Worm (Caenorhabditis elegans) whole organism, L1 larva: ENCODE data around the gene pak-2.

Experiments used
- C34B4.2 ChIP-seq: sonication (generic microtip); optimal IDR thresholded peaks from 2 replicates; lab custom pipeline; 2017; ENCODE audit warnings: mild to moderate bottlenecking, missing genetic modification characterization, missing compliant biosample characterization
- F16B12.6 ChIP-seq: fragments of 150-350 bp; optimal IDR thresholded peaks from 2 replicates; lab custom pipeline; 2014; ENCODE audit warnings: missing biosample characterization, missing genetic modification characterization
- aha-1 ChIP-seq: fragments of 150-350 bp; optimal IDR thresholded peaks from 2 replicates; lab custom pipeline; 2014; ENCODE audit warnings: missing biosample characterization, missing genetic modification characterization
- alr-1 ChIP-seq: fragments of 200-800 bp; sonication (Bioruptor generic); optimal IDR thresholded peaks from 2 replicates; lab custom pipeline; 2018; ENCODE audit warnings: borderline replicate concordance, mild to moderate bottlenecking, missing genetic modification characterization, missing compliant biosample characterization
- ama-1 ChIP-seq: fragments of 150-350 bp; optimal IDR thresholded peaks from 2 replicates; lab custom pipeline; 2014
- blmp-1 ChIP-seq: fragments of 150-350 bp; optimal IDR thresholded peaks from 2 replicates; lab custom pipeline; 2014; ENCODE audit warnings: missing biosample characterization, missing genetic modification characterization
- ceh-63 ChIP-seq: fragments of 200-800 bp; sonication (Bioruptor generic); optimal IDR thresholded peaks from 2 replicates; lab custom pipeline; 2018; ENCODE audit warnings: mild to moderate bottlenecking, missing genetic modification characterization, missing compliant biosample characterization
- ceh-88 ChIP-seq: fragments of 200-800 bp; sonication (Bioruptor generic); IDR thresholded peaks from 2 replicates; pipeline ENCODE4 v1.3.6; 2022; ENCODE audit warnings: missing genetic modification characterization, missing compliant biosample characterization
- ces-1 ChIP-seq: fragments of 150-350 bp; optimal IDR thresholded peaks from 2 replicates; lab custom pipeline; 2014; ENCODE audit warnings: missing biosample characterization, missing genetic modification reagents, missing genetic modification characterization
- dsc-1 ChIP-seq: sonication (generic microtip); optimal IDR thresholded peaks from 2 replicates; lab custom pipeline; 2016; ENCODE audit warnings: mild to moderate bottlenecking, missing genetic modification characterization, missing compliant biosample characterization
- efl-1 ChIP-seq, 4 experiments: fragments of 150-350 bp; optimal IDR thresholded peaks in 3 of 4; peaks in 1 of 4; 1 replicate in 1 of 4; 2 replicates in 3 of 4; lab custom pipeline; 2014; ENCODE audit warnings: missing biosample characterization in 2 of 4, missing genetic modification characterization in 2 of 4, missing genetic modification reagents in 2 of 4
- elt-3 ChIP-seq, 6 experiments: fragments of 150-350 bp in 1 of 6; sonication (generic microtip); optimal IDR thresholded peaks; 2 replicates each; lab custom pipeline; 2017 to 2018; ENCODE audit warnings: missing biosample characterization in 6 of 6, missing genetic modification characterization in 6 of 6, inconsistent platforms in 1 of 6
- ets-5 ChIP-seq: fragments of 200-800 bp; sonication (Bioruptor generic); IDR thresholded peaks from 2 replicates; pipeline ENCODE4 v1.3.6; 2022; ENCODE audit warnings: missing genetic modification characterization, missing compliant biosample characterization
- fkh-8 ChIP-seq: sonication (generic microtip); optimal IDR thresholded peaks from 2 replicates; lab custom pipeline; 2016; ENCODE audit warnings: mild to moderate bottlenecking, missing genetic modification characterization, missing compliant biosample characterization
- hlh-4 ChIP-seq: sonication (generic microtip); optimal IDR thresholded peaks from 2 replicates; lab custom pipeline; 2016; ENCODE audit warnings: mild to moderate bottlenecking, missing genetic modification characterization, missing compliant biosample characterization
- lin-13 ChIP-seq: fragments of 150-350 bp; optimal IDR thresholded peaks from 2 replicates; lab custom pipeline; 2014; ENCODE audit warnings: missing biosample characterization, missing genetic modification reagents, missing genetic modification characterization
- lin-14 ChIP-seq: fragments of 200-800 bp; sonication (Bioruptor generic); optimal IDR thresholded peaks from 2 replicates; lab custom pipeline; 2018; ENCODE audit warnings: mild to moderate bottlenecking, missing genetic modification characterization, moderate library complexity, missing compliant biosample characterization
- lin-15B ChIP-seq: fragments of 150-350 bp; sonication (generic microtip); optimal IDR thresholded peaks from 3 replicates; lab custom pipeline; 2014; ENCODE audit warnings: missing biosample characterization, missing genetic modification characterization
- lin-39 ChIP-seq: fragments of 150-350 bp; optimal IDR thresholded peaks from 2 replicates; lab custom pipeline; 2014; ENCODE audit warnings: missing biosample characterization, missing genetic modification reagents, missing genetic modification characterization
- lsy-2 ChIP-seq, 2 experiments: fragments of 150-350 bp; optimal IDR thresholded peaks; 2 replicates each; lab custom pipeline; 2014; ENCODE audit warnings: missing biosample characterization in 2 of 2, missing genetic modification characterization in 2 of 2
- mab-9 ChIP-seq: fragments of 200-800 bp; sonication (Bioruptor generic); IDR thresholded peaks from 2 replicates; pipeline ENCODE4 v1.3.6; 2022; ENCODE audit warnings: missing genetic modification reagents, missing genetic modification characterization, missing compliant biosample characterization
- mdl-1 ChIP-seq, 2 experiments: fragments of 150-350 bp; optimal IDR thresholded peaks; 2 replicates each; lab custom pipeline; 2014 to 2017; ENCODE audit warnings: missing biosample characterization in 2 of 2, missing genetic modification characterization in 2 of 2, inconsistent platforms in 1 of 2
- mep-1 ChIP-seq: fragments of 150-350 bp; optimal IDR thresholded peaks from 2 replicates; lab custom pipeline; 2014; ENCODE audit warnings: missing biosample characterization, missing genetic modification characterization
- nhr-19 ChIP-seq: fragments of 200-800 bp; sonication (Bioruptor generic); conservative IDR thresholded peaks from 2 replicates; pipeline ENCODE4 v1.3.6; 2022; ENCODE audit warnings: missing genetic modification characterization, missing compliant biosample characterization
- nhr-47 ChIP-seq: sonication (generic microtip); optimal IDR thresholded peaks from 2 replicates; lab custom pipeline; 2016; ENCODE audit warnings: mild to moderate bottlenecking, missing genetic modification characterization, moderate library complexity, missing compliant biosample characterization
- nhr-71 ChIP-seq: sonication (generic microtip); optimal IDR thresholded peaks from 2 replicates; lab custom pipeline; 2016; ENCODE audit warnings: mild to moderate bottlenecking, missing genetic modification characterization, moderate library complexity, missing compliant biosample characterization
- nhr-76 ChIP-seq: sonication (generic microtip); optimal IDR thresholded peaks from 2 replicates; lab custom pipeline; 2017; ENCODE audit warnings: missing biosample characterization, missing genetic modification characterization
- nhr-84 ChIP-seq: sonication (generic microtip); optimal IDR thresholded peaks from 2 replicates; lab custom pipeline; 2017; ENCODE audit warnings: missing biosample characterization, missing genetic modification characterization
- nhr-85 ChIP-seq: sonication (generic microtip); peaks from one replicate; lab custom pipeline; 2016; ENCODE audit warnings: missing genetic modification characterization, inconsistent platforms, missing compliant biosample characterization
- pag-3 ChIP-seq: sonication (generic microtip); optimal IDR thresholded peaks from 2 replicates; lab custom pipeline; 2017; ENCODE audit warnings: missing genetic modification characterization, mild to moderate bottlenecking, missing compliant biosample characterization, antibody characterized with exemption, borderline replicate concordance; ENCODE audit not compliant: insufficient read depth
- pqm-1 ChIP-seq: sonication (generic microtip); optimal IDR thresholded peaks from 3 replicates; lab custom pipeline; 2017; ENCODE audit warnings: missing biosample characterization, missing genetic modification characterization
- rnt-1 ChIP-seq: sonication (generic microtip); optimal IDR thresholded peaks from 2 replicates; lab custom pipeline; 2016; ENCODE audit warnings: mild to moderate bottlenecking, missing genetic modification characterization, moderate library complexity, missing compliant biosample characterization
- snu-23 ChIP-seq: sonication (generic microtip); optimal IDR thresholded peaks from 2 replicates; lab custom pipeline; 2016; ENCODE audit warnings: missing genetic modification characterization, missing compliant biosample characterization
- sptf-1 ChIP-seq: fragments of 150-350 bp; optimal IDR thresholded peaks from 2 replicates; lab custom pipeline; 2014; ENCODE audit warnings: missing biosample characterization, missing genetic modification characterization
- swsn-7 ChIP-seq: sonication (generic microtip); optimal IDR thresholded peaks from 2 replicates; lab custom pipeline; 2016; ENCODE audit warnings: missing genetic modification characterization, missing compliant biosample characterization
- tbx-2 ChIP-seq: sonication (generic microtip); optimal IDR thresholded peaks from 2 replicates; lab custom pipeline; 2016; ENCODE audit warnings: missing genetic modification characterization, missing compliant biosample characterization
- unc-130 ChIP-seq: fragments of 150-350 bp; optimal IDR thresholded peaks from 2 replicates; lab custom pipeline; 2017; ENCODE audit warnings: missing biosample characterization, missing genetic modification characterization, inconsistent platforms
- unc-30 ChIP-seq: sonication (generic microtip); optimal IDR thresholded peaks from 2 replicates; lab custom pipeline; 2017; ENCODE audit warnings: missing biosample characterization, missing genetic modification characterization
- xbp-1 ChIP-seq: sonication (generic microtip); optimal IDR thresholded peaks from 2 replicates; lab custom pipeline; 2016; ENCODE audit warnings: missing genetic modification characterization, missing compliant biosample characterization
- zip-4 ChIP-seq: fragments of 200-800 bp; sonication (Bioruptor generic); optimal IDR thresholded peaks from 2 replicates; lab custom pipeline; 2018; ENCODE audit warnings: mild to moderate bottlenecking, missing genetic modification characterization, moderate library complexity, missing compliant biosample characterization
- ztf-11 ChIP-seq, 2 experiments: sonication (generic microtip); optimal IDR thresholded peaks; 2 replicates each; lab custom pipeline; 2016 to 2017; ENCODE audit warnings: missing genetic modification characterization in 2 of 2, missing biosample characterization in 1 of 2, missing compliant biosample characterization in 1 of 2
- ztf-4 ChIP-seq: fragments of 150-350 bp; optimal IDR thresholded peaks from 2 replicates; lab custom pipeline; 2014; ENCODE audit warnings: missing biosample characterization, missing genetic modification characterization

Gene pak-2

DNA sequence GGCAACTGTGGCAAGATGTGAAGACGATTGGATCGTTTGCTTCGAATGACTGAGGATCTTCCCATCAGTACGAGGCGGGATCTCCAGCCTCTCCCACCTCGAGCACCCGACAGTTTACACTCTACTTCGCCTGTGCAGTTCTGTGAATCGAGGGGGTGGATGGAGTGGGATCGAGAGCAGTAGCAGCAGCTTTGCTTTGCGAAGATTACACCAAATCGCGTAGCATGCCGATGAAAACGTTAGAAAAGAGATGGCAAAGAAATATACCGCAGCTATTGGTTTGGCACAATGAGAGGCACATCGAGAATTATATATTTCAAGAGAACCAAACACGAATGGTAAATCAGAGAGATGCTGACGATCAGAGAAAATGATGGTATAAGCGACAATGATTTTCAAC, 35.2 kb upstream of the pak-2 start, which contains the start of gene act-3 (continued):
- TF ChIP-seq ces-1 (GFP tag; lab: Kevin White, UChicago): no peak

DNA sequence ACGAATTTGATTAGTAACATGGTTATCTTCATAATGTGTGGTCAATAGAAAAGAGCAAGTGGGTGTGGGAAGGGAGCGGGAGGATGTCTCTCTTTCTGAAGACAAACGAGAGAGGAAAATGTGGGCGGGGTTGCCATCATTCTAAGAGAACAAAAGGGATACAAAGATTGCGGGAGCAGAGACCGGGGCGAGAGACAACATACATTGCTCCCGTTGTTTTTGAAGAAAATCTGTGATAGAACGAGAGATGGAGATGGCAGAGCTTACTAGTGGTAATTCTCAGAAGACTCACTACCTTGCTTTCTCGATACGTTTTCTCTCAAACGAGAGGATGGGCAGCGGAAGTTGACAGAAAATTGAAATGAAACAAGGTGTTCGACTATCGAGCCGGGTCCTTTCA, 34.1 kb upstream of the pak-2 start:
- TF ChIP-seq alr-1 (tag; lab: Kevin White, UChicago) (no peak), mab-9 (GFP tag; lab: Robert Waterston, UW) (no peak), pqm-1 (tag; lab: Kevin White, UChicago) (no peak), nhr-71 (peak; percentile 57), dsc-1 (tag; lab: Kevin White, UChicago) (peak; percentile 7), C34B4.2 (no peak), unc-130 (tag; lab: Kevin White, UChicago) (no peak), lin-13 (no peak), zip-4 (GFP tag; lab: Kevin White, UChicago) (no peak), swsn-7 (tag; lab: Kevin White, UChicago) (no peak), fkh-8 (tag; lab: Kevin White, UChicago) (no peak), lin-14 (GFP tag; lab: Kevin White, UChicago) (peak; percentile 72), mep-1 (tag; lab: Kevin White, UChicago) (no peak), nhr-19 (GFP tag; lab: Robert Waterston, UW) (peak; percentile 49), efl-1 (optimal IDR thresholded peaks at IDR 0.05; lab: Kevin White, UChicago) (no peak), efl-1 (GFP tag; optimal IDR thresholded peaks at IDR 0.05 in 1 of 2; lab: Kevin White, UChicago) (peak in 1 of 2 experiments; percentile 49), nhr-47 (no peak), sptf-1 (tag; lab: Kevin White, UChicago) (no peak), lin-15B (tag; lab: Kevin White, UChicago) (no peak), tbx-2 (tag; lab: Kevin White, UChicago) (peak; percentile 14), snu-23 (GFP tag; lab: Kevin White, UChicago) (peak; percentile 9), lsy-2 (tag; optimal IDR thresholded peaks at IDR 0.05; lab: Kevin White, UChicago) (peak in 1 of 2 experiments; percentile 36), hlh-4 (no peak), nhr-84 (tag; lab: Kevin White, UChicago) (no peak), ceh-63 (GFP tag; lab: Kevin White, UChicago) (no peak), elt-3 (tag; optimal IDR thresholded peaks at IDR 0.05; lab: Kevin White, UChicago) (no peak), blmp-1 (tag; lab: Kevin White, UChicago) (no peak), pag-3 (tag; lab: Kevin White, UChicago) (peak; percentile 82), ztf-4 (tag; lab: Kevin White, UChicago) (no peak), ceh-88 (GFP tag; lab: Robert Waterston, UW) (no peak), lin-39 (tag; lab: Kevin White, UChicago) (no peak), ztf-11 (tag; optimal IDR thresholded peaks at IDR 0.05; lab: Kevin White, UChicago) (no peak), F16B12.6 (tag; lab: Kevin White, UChicago) (no peak), ama-1 (lab: Kevin White, UChicago) (no peak), rnt-1 (peak; percentile 73), nhr-76 (tag; lab: Kevin White, UChicago) (no peak), mdl-1 (tag; optimal IDR thresholded peaks at IDR 0.05; lab: Kevin White, UChicago) (no peak), aha-1 (tag; lab: Kevin White, UChicago) (no peak), ets-5 (GFP tag; lab: Robert Waterston, UW) (no peak), nhr-85 (tag; lab: Kevin White, UChicago) (no peak), unc-30 (tag; lab: Kevin White, UChicago) (no peak), xbp-1 (tag; lab: Kevin White, UChicago) (no peak)
